Fruit fly (Drosophila melanogaster): ENCODE measurements around the gene CG11597.

Gene CG11597

dm6 chr3L:11825560-11826153, 3.6 kb upstream of the CG11597 start, which contains the start of gene CG32095:
Gene CG32095, minus strand, starts transcription at chr3L:11825732.
- TF ChIP-seq CG8301 (tag; optimal IDR thresholded peaks at IDR 0.05) (no peak), Pif1B (GFP tag; optimal IDR thresholded peaks at IDR 0.05) (no peak), CG10348 (GFP tag; IDR thresholded peaks at IDR 0.05) (no peak), CG34367 (tag; optimal IDR thresholded peaks at IDR 0.05) (no peak), CG15710 (tag; optimal IDR thresholded peaks at IDR 0.05) (no peak), gl (tag; optimal IDR thresholded peaks at IDR 0.05) (no peak), Pif1A (GFP tag; optimal IDR thresholded peaks at IDR 0.05) (no peak), CG13204 (GFP tag; optimal IDR thresholded peaks at IDR 0.05) (no peak), Snoo (tag; optimal IDR thresholded peaks at IDR 0.05) (no peak), D1 (tag; optimal IDR thresholded peaks at IDR 0.05) (no peak)

- no peak; the same call in 2 of the 3 replicates for TF ChIP-seq fd96Ca (GFP tag; IDR thresholded peaks at IDR 0.05)
- TF ChIP-seq CG8301 (tag; optimal IDR thresholded peaks at IDR 0.05) = no peak
- TF ChIP-seq CG8159 (tag; optimal IDR thresholded peaks at IDR 0.05) = peak; percentile 70
- no peak for TF ChIP-seq rn (GFP tag; IDR thresholded peaks at IDR 0.05)
- TF ChIP-seq CG32121 (GFP tag; IDR thresholded peaks at IDR 0.05) = peak; percentile 52
- peak; percentile 38 for TF ChIP-seq CG15710 (tag; optimal IDR thresholded peaks at IDR 0.05)
- TF ChIP-seq CG34367 (tag; optimal IDR thresholded peaks at IDR 0.05) = peak; percentile 42
- TF ChIP-seq Pif1B (GFP tag; optimal IDR thresholded peaks at IDR 0.05) = no peak
- peak; percentile 21; the same call in 1 of the 2 replicates for TF ChIP-seq CG10348 (GFP tag; IDR thresholded peaks at IDR 0.05)
- TF ChIP-seq CG17806 (tag; optimal IDR thresholded peaks at IDR 0.05) = no peak
- peak; percentile 34; the same call in 1 of the 2 replicates for TF ChIP-seq Ets98B (GFP tag; IDR thresholded peaks at IDR 0.05)
- TF ChIP-seq CG13204 (GFP tag; optimal IDR thresholded peaks at IDR 0.05) = no peak
- no peak for TF ChIP-seq CG14655 (GFP tag; optimal IDR thresholded peaks at IDR 0.05)
- TF ChIP-seq gl (tag; optimal IDR thresholded peaks at IDR 0.05) = no peak
- TF ChIP-seq CG9948 (tag; optimal IDR thresholded peaks at IDR 0.05) = peak; percentile 7
- no peak for TF ChIP-seq EcR (GFP tag; optimal IDR thresholded peaks at IDR 0.05)
- no peak; the same call in 1 of the 2 replicates for TF ChIP-seq CG12605 (GFP tag; IDR thresholded peaks at IDR 0.05)
- peak; percentile 65 for TF ChIP-seq Snoo (tag; optimal IDR thresholded peaks at IDR 0.05)
- TF ChIP-seq Pif1A (GFP tag; optimal IDR thresholded peaks at IDR 0.05) = no peak
- TF ChIP-seq D1 (tag; optimal IDR thresholded peaks at IDR 0.05) = no peak
- TF ChIP-seq CG4496 (GFP tag; IDR thresholded peaks at IDR 0.05) = peak; percentile 69; the same call in 2 of the 3 replicates
Observed at dm6 chr3L:11822446-11823334, 615 bp upstream of the CG11597 start, which contains the start of gene RpL10Ab. Gene RpL10Ab, plus strand, starts transcription at chr3L:11822851.

- TF ChIP-seq CG34367 (tag; optimal IDR thresholded peaks at IDR 0.05) (no peak), CG14655 (GFP tag; optimal IDR thresholded peaks at IDR 0.05) (no peak), CG10348 (GFP tag; IDR thresholded peaks at IDR 0.05) (no peak), CG32121 (GFP tag; IDR thresholded peaks at IDR 0.05) (peak; percentile 63; the same call in 1 of the 2 replicates), D1 (tag; optimal IDR thresholded peaks at IDR 0.05) (no peak), CG8159 (tag; optimal IDR thresholded peaks at IDR 0.05) (no peak), CG12605 (GFP tag; IDR thresholded peaks at IDR 0.05) (peak; percentile 58; the same call in 1 of the 2 replicates), rn (GFP tag; IDR thresholded peaks at IDR 0.05) (no peak), CG17806 (tag; optimal IDR thresholded peaks at IDR 0.05) (peak; percentile 26), CG9948 (tag; optimal IDR thresholded peaks at IDR 0.05) (no peak), CG4496 (GFP tag; IDR thresholded peaks at IDR 0.05) (peak; percentile 59), CG13204 (GFP tag; optimal IDR thresholded peaks at IDR 0.05) (no peak), EcR (GFP tag; optimal IDR thresholded peaks at IDR 0.05) (peak; percentile 55), Ets98B (GFP tag; IDR thresholded peaks at IDR 0.05) (peak; percentile 68), Snoo (tag; optimal IDR thresholded peaks at IDR 0.05) (no peak), gl (tag; optimal IDR thresholded peaks at IDR 0.05) (peak; percentile 18), Pif1B (GFP tag; optimal IDR thresholded peaks at IDR 0.05) (peak; percentile 23), fd96Ca (GFP tag; IDR thresholded peaks at IDR 0.05) (peak; percentile 27; the same call in 1 of the 3 replicates), CG15710 (tag; optimal IDR thresholded peaks at IDR 0.05) (peak; percentile 11), CG8301 (tag; optimal IDR thresholded peaks at IDR 0.05) (no peak), Pif1A (GFP tag; optimal IDR thresholded peaks at IDR 0.05) (no peak)
Observed at dm6 chr3L:11819639-11820456, 2.2 kb downstream of the CG11597 start.

dm6 chr3L:11816641-11817040, 5.4 kb downstream of the CG11597 start:
- TF ChIP-seq Pif1B (GFP tag; optimal IDR thresholded peaks at IDR 0.05) (no peak), CG9948 (tag; optimal IDR thresholded peaks at IDR 0.05) (no peak), CG12605 (GFP tag; IDR thresholded peaks at IDR 0.05) (no peak), CG15710 (tag; optimal IDR thresholded peaks at IDR 0.05) (no peak), CG13204 (GFP tag; optimal IDR thresholded peaks at IDR 0.05) (no peak), CG4496 (GFP tag; IDR thresholded peaks at IDR 0.05) (no peak), CG14655 (GFP tag; optimal IDR thresholded peaks at IDR 0.05) (no peak), CG8159 (tag; optimal IDR thresholded peaks at IDR 0.05) (no peak), Pif1A (GFP tag; optimal IDR thresholded peaks at IDR 0.05) (no peak), D1 (tag; optimal IDR thresholded peaks at IDR 0.05) (no peak), gl (tag; optimal IDR thresholded peaks at IDR 0.05) (no peak)
